Worm (Caenorhabditis elegans): Measurements from ENCODE around the gene F53A9.8.

- TF ChIP-seq him-1 (tag; optimal IDR thresholded peaks at IDR 0.05) (no peak), dao-5 (tag; optimal IDR thresholded peaks at IDR 0.05) (no peak)
Observed at ce11 chrX:8754285-8754795, 35.6 kb upstream of the F53A9.8 start.
